Fruit fly (Drosophila melanogaster) whole organism, larva: ENCODE measurements around the gene CG13926.

ENCODE experiments used
- noc ChIP-seq: fragments of 200-800 bp; sonication (Bioruptor generic); optimal IDR thresholded peaks from 3 replicates; lab custom pipeline; 2019; ENCODE audit warnings: missing biosample characterization, mild to moderate bottlenecking, missing genetic modification characterization, moderate library complexity

CG13926 gene

dm6 chr3L:1568225-1569161 lies 49.5 kb downstream of the CG13926 start, which contains the start of gene CG7879:
Gene CG7879, minus strand, starts transcription at chr3L:1568608.
- no peak for TF ChIP-seq noc
